Worm (Caenorhabditis elegans) whole organism, L1 larva: ENCODE data around the gene F07C6.4.

ENCODE experiments used
- Y116A8C.19 ChIP-seq: sonication (generic microtip); optimal IDR thresholded peaks from 2 replicates; lab custom pipeline; 2016; ENCODE audit warnings: missing compliant biosample characterization, missing genetic modification characterization, borderline replicate concordance
- aha-1 ChIP-seq: fragments of 150-350 bp; optimal IDR thresholded peaks from 2 replicates; lab custom pipeline; 2014; ENCODE audit warnings: missing biosample characterization, missing genetic modification characterization
- ama-1 ChIP-seq: fragments of 150-350 bp; optimal IDR thresholded peaks from 2 replicates; lab custom pipeline; 2014
- blmp-1 ChIP-seq: fragments of 150-350 bp; optimal IDR thresholded peaks from 2 replicates; lab custom pipeline; 2014; ENCODE audit warnings: missing biosample characterization, missing genetic modification characterization
- ceh-63 ChIP-seq: fragments of 200-800 bp; sonication (Bioruptor generic); optimal IDR thresholded peaks from 2 replicates; lab custom pipeline; 2018; ENCODE audit warnings: mild to moderate bottlenecking, missing genetic modification characterization, missing compliant biosample characterization
- ceh-8 ChIP-seq: fragments of 200-800 bp; sonication (Bioruptor generic); optimal IDR thresholded peaks from 2 replicates; lab custom pipeline; 2018; ENCODE audit warnings: mild to moderate bottlenecking, missing genetic modification characterization, moderate library complexity, missing compliant biosample characterization
- ceh-82 ChIP-seq, 3 experiments: fragments of 150-350 bp in 1 of 3; sonication (generic microtip) in 2 of 3; optimal IDR thresholded peaks; 2 replicates each; lab custom pipeline; 2014 to 2017; ENCODE audit warnings: missing biosample characterization in 3 of 3, missing genetic modification characterization in 3 of 3
- ceh-88 ChIP-seq: fragments of 200-800 bp; sonication (Bioruptor generic); IDR thresholded peaks from 2 replicates; pipeline ENCODE4 v1.3.6; 2022; ENCODE audit warnings: missing genetic modification characterization, missing compliant biosample characterization
- dsc-1 ChIP-seq: sonication (generic microtip); optimal IDR thresholded peaks from 2 replicates; lab custom pipeline; 2016; ENCODE audit warnings: mild to moderate bottlenecking, missing genetic modification characterization, missing compliant biosample characterization
- efl-1 ChIP-seq, 4 experiments: fragments of 150-350 bp; optimal IDR thresholded peaks in 3 of 4; peaks in 1 of 4; 1 replicate in 1 of 4; 2 replicates in 3 of 4; lab custom pipeline; 2014; ENCODE audit warnings: missing biosample characterization in 2 of 4, missing genetic modification characterization in 2 of 4, missing genetic modification reagents in 2 of 4
- efl-3 ChIP-seq: fragments of 200-800 bp; sonication (Bioruptor generic); optimal IDR thresholded peaks from 2 replicates; lab custom pipeline; 2018; ENCODE audit warnings: mild to moderate bottlenecking, missing genetic modification characterization, missing compliant biosample characterization
- elt-2 ChIP-seq: sonication (generic microtip); optimal IDR thresholded peaks from 2 replicates; lab custom pipeline; 2016; ENCODE audit warnings: missing genetic modification characterization, mild to moderate bottlenecking, inconsistent platforms, missing compliant biosample characterization, missing genetic modification reagents
- fkh-10 ChIP-seq: sonication (generic microtip); optimal IDR thresholded peaks from 2 replicates; lab custom pipeline; 2017; ENCODE audit warnings: missing biosample characterization, missing genetic modification reagents, missing genetic modification characterization
- fos-1 ChIP-seq: fragments of 150-350 bp; optimal IDR thresholded peaks from 2 replicates; lab custom pipeline; 2014; ENCODE audit warnings: missing biosample characterization, missing genetic modification characterization
- grh-1 ChIP-seq: fragments of 200-800 bp; sonication (Bioruptor generic); IDR thresholded peaks from 2 replicates; pipeline ENCODE4 v1.3.6; 2022; ENCODE audit warnings: missing genetic modification reagents, missing genetic modification characterization, missing compliant biosample characterization
- hlh-4 ChIP-seq: sonication (generic microtip); optimal IDR thresholded peaks from 2 replicates; lab custom pipeline; 2016; ENCODE audit warnings: mild to moderate bottlenecking, missing genetic modification characterization, missing compliant biosample characterization
- jun-1 ChIP-seq: fragments of 150-350 bp; optimal IDR thresholded peaks from 2 replicates; lab custom pipeline; 2014; ENCODE audit warnings: missing biosample characterization, missing genetic modification reagents, missing genetic modification characterization
- lin-14 ChIP-seq: fragments of 200-800 bp; sonication (Bioruptor generic); optimal IDR thresholded peaks from 2 replicates; lab custom pipeline; 2018; ENCODE audit warnings: mild to moderate bottlenecking, missing genetic modification characterization, moderate library complexity, missing compliant biosample characterization
- lin-15B ChIP-seq: fragments of 150-350 bp; sonication (generic microtip); optimal IDR thresholded peaks from 3 replicates; lab custom pipeline; 2014; ENCODE audit warnings: missing biosample characterization, missing genetic modification characterization
- lin-35 ChIP-seq, 2 experiments: fragments of 150-350 bp; optimal IDR thresholded peaks; 2 replicates each; lab custom pipeline; 2014; ENCODE audit warnings: missing biosample characterization in 2 of 2, missing genetic modification characterization in 2 of 2, missing genetic modification reagents in 2 of 2
- lir-3 ChIP-seq: sonication (generic microtip); optimal IDR thresholded peaks from 2 replicates; lab custom pipeline; 2016; ENCODE audit warnings: mild to moderate bottlenecking, missing genetic modification characterization, moderate library complexity, missing compliant biosample characterization; ENCODE audit not compliant: poor library complexity
- mdl-1 ChIP-seq, 2 experiments: fragments of 150-350 bp; optimal IDR thresholded peaks; 2 replicates each; lab custom pipeline; 2014 to 2017; ENCODE audit warnings: missing biosample characterization in 2 of 2, missing genetic modification characterization in 2 of 2, inconsistent platforms in 1 of 2
- mef-2 ChIP-seq: fragments of 150-350 bp; optimal IDR thresholded peaks from 2 replicates; lab custom pipeline; 2014; ENCODE audit warnings: missing biosample characterization, missing genetic modification characterization
- mep-1 ChIP-seq: fragments of 150-350 bp; optimal IDR thresholded peaks from 2 replicates; lab custom pipeline; 2014; ENCODE audit warnings: missing biosample characterization, missing genetic modification characterization
- nhr-12 ChIP-seq: sonication (generic microtip); optimal IDR thresholded peaks from 2 replicates; lab custom pipeline; 2017; ENCODE audit warnings: missing biosample characterization, missing genetic modification characterization
- nhr-19 ChIP-seq: fragments of 200-800 bp; sonication (Bioruptor generic); conservative IDR thresholded peaks from 2 replicates; pipeline ENCODE4 v1.3.6; 2022; ENCODE audit warnings: missing genetic modification characterization, missing compliant biosample characterization
- nhr-20 ChIP-seq: sonication (generic microtip); optimal IDR thresholded peaks from 2 replicates; lab custom pipeline; 2016; ENCODE audit warnings: mild to moderate bottlenecking, missing genetic modification characterization, missing compliant biosample characterization
- nhr-28 ChIP-seq: fragments of 150-350 bp; optimal IDR thresholded peaks from 2 replicates; lab custom pipeline; 2014; ENCODE audit warnings: missing biosample characterization, missing genetic modification characterization
- nhr-47 ChIP-seq: sonication (generic microtip); optimal IDR thresholded peaks from 2 replicates; lab custom pipeline; 2016; ENCODE audit warnings: mild to moderate bottlenecking, missing genetic modification characterization, moderate library complexity, missing compliant biosample characterization
- nhr-71 ChIP-seq: sonication (generic microtip); optimal IDR thresholded peaks from 2 replicates; lab custom pipeline; 2016; ENCODE audit warnings: mild to moderate bottlenecking, missing genetic modification characterization, moderate library complexity, missing compliant biosample characterization
- nhr-76 ChIP-seq: sonication (generic microtip); optimal IDR thresholded peaks from 2 replicates; lab custom pipeline; 2017; ENCODE audit warnings: missing biosample characterization, missing genetic modification characterization
- nhr-77 ChIP-seq: fragments of 150-350 bp; optimal IDR thresholded peaks from 2 replicates; lab custom pipeline; 2014; ENCODE audit warnings: missing biosample characterization, missing genetic modification characterization
- nhr-84 ChIP-seq: sonication (generic microtip); optimal IDR thresholded peaks from 2 replicates; lab custom pipeline; 2017; ENCODE audit warnings: missing biosample characterization, missing genetic modification characterization
- nhr-85 ChIP-seq: sonication (generic microtip); peaks from one replicate; lab custom pipeline; 2016; ENCODE audit warnings: missing genetic modification characterization, inconsistent platforms, missing compliant biosample characterization
- pag-3 ChIP-seq: sonication (generic microtip); optimal IDR thresholded peaks from 2 replicates; lab custom pipeline; 2017; ENCODE audit warnings: missing genetic modification characterization, mild to moderate bottlenecking, missing compliant biosample characterization, antibody characterized with exemption, borderline replicate concordance; ENCODE audit not compliant: insufficient read depth
- rnt-1 ChIP-seq: sonication (generic microtip); optimal IDR thresholded peaks from 2 replicates; lab custom pipeline; 2016; ENCODE audit warnings: mild to moderate bottlenecking, missing genetic modification characterization, moderate library complexity, missing compliant biosample characterization
- skn-1 ChIP-seq: fragments of 150-350 bp; optimal IDR thresholded peaks from 2 replicates; lab custom pipeline; 2014; ENCODE audit warnings: missing biosample characterization, missing genetic modification characterization
- snu-23 ChIP-seq: sonication (generic microtip); optimal IDR thresholded peaks from 2 replicates; lab custom pipeline; 2016; ENCODE audit warnings: missing genetic modification characterization, missing compliant biosample characterization
- swsn-7 ChIP-seq: sonication (generic microtip); optimal IDR thresholded peaks from 2 replicates; lab custom pipeline; 2016; ENCODE audit warnings: missing genetic modification characterization, missing compliant biosample characterization
- tbx-2 ChIP-seq: sonication (generic microtip); optimal IDR thresholded peaks from 2 replicates; lab custom pipeline; 2016; ENCODE audit warnings: missing genetic modification characterization, missing compliant biosample characterization
- unc-130 ChIP-seq: fragments of 150-350 bp; optimal IDR thresholded peaks from 2 replicates; lab custom pipeline; 2017; ENCODE audit warnings: missing biosample characterization, missing genetic modification characterization, inconsistent platforms
- unc-86 ChIP-seq: sonication (generic microtip); optimal IDR thresholded peaks from 2 replicates; lab custom pipeline; 2016; ENCODE audit warnings: missing genetic modification characterization, missing compliant biosample characterization
- unc-98 ChIP-seq: fragments of 200-800 bp; sonication (Bioruptor generic); IDR thresholded peaks from 2 replicates; pipeline ENCODE4 v1.3.6; 2022; ENCODE audit warnings: missing genetic modification characterization, missing compliant biosample characterization
- zag-1 ChIP-seq: fragments of 150-350 bp; optimal IDR thresholded peaks from 2 replicates; lab custom pipeline; 2014; ENCODE audit warnings: missing biosample characterization, missing genetic modification characterization
- ztf-11 ChIP-seq, 2 experiments: sonication (generic microtip); optimal IDR thresholded peaks; 2 replicates each; lab custom pipeline; 2016 to 2017; ENCODE audit warnings: missing genetic modification characterization in 2 of 2, missing biosample characterization in 1 of 2, missing compliant biosample characterization in 1 of 2
- ztf-4 ChIP-seq: fragments of 150-350 bp; optimal IDR thresholded peaks from 2 replicates; lab custom pipeline; 2014; ENCODE audit warnings: missing biosample characterization, missing genetic modification characterization

The F07C6.4 gene

ce11 chrIV:12833698-12834416, 28.1 kb downstream of the F07C6.4 start:
- TF ChIP-seq efl-1 (optimal IDR thresholded peaks at IDR 0.05; lab: Kevin White, UChicago): no peak
- peak in 1 of 2 experiments; percentile 92 for TF ChIP-seq efl-1 (GFP tag; optimal IDR thresholded peaks at IDR 0.05 in 1 of 2; lab: Kevin White, UChicago)
- TF ChIP-seq nhr-85 (tag; lab: Kevin White, UChicago): no peak
- no peak for TF ChIP-seq nhr-28
- no peak for TF ChIP-seq efl-3 (GFP tag; lab: Kevin White, UChicago)
- TF ChIP-seq fkh-10 (GFP tag; lab: Kevin White, UChicago): no peak
- TF ChIP-seq lin-14 (GFP tag; lab: Kevin White, UChicago): no peak
- no peak for TF ChIP-seq Y116A8C.19 (tag; lab: Kevin White, UChicago)
- TF ChIP-seq ama-1 (lab: Kevin White, UChicago): no peak
- TF ChIP-seq ceh-63: no peak
- no peak for TF ChIP-seq nhr-20 (tag; lab: Kevin White, UChicago)
- TF ChIP-seq elt-2: peak; percentile 24
- peak in 1 of 2 experiments; percentile 3 for TF ChIP-seq lin-35 (GFP tag; optimal IDR thresholded peaks at IDR 0.05; lab: Kevin White, UChicago)
- no peak for TF ChIP-seq unc-86 (tag; lab: Kevin White, UChicago)
- TF ChIP-seq mdl-1 (tag; optimal IDR thresholded peaks at IDR 0.05; lab: Kevin White, UChicago): no peak
- no peak for TF ChIP-seq lir-3 (tag; lab: Kevin White, UChicago)
- no peak for TF ChIP-seq grh-1
- TF ChIP-seq mef-2 (tag; lab: Kevin White, UChicago): no peak
- TF ChIP-seq nhr-19: no peak
- peak; percentile 25 for TF ChIP-seq rnt-1 (tag; lab: Kevin White, UChicago)
- no peak for TF ChIP-seq dsc-1 (tag; lab: Kevin White, UChicago)
- peak; percentile 25 for TF ChIP-seq nhr-71
- no peak for TF ChIP-seq nhr-77 (tag; lab: Kevin White, UChicago)
- TF ChIP-seq unc-130: no peak
- no peak for TF ChIP-seq pag-3
- no peak for TF ChIP-seq nhr-84
- TF ChIP-seq, all 84 proteins: peak for 5

- TF ChIP-seq mep-1 (tag; lab: Kevin White, UChicago): peak; percentile 25
- no peak for TF ChIP-seq fkh-10 (GFP tag; lab: Kevin White, UChicago)
- peak; percentile 38 for TF ChIP-seq jun-1 (tag; lab: Kevin White, UChicago)
- peak; percentile 71 for TF ChIP-seq nhr-85 (tag; lab: Kevin White, UChicago)
- peak; percentile 10 for TF ChIP-seq snu-23 (GFP tag; lab: Kevin White, UChicago)
- TF ChIP-seq lin-14 (GFP tag; lab: Kevin White, UChicago): peak; percentile 57
- TF ChIP-seq ceh-88 (GFP tag; lab: Robert Waterston, UW): no peak
- TF ChIP-seq lin-15B (tag; lab: Kevin White, UChicago): no peak
- TF ChIP-seq elt-2: no peak
- TF ChIP-seq nhr-77 (tag; lab: Kevin White, UChicago): no peak
- TF ChIP-seq nhr-71: no peak
- TF ChIP-seq ceh-8 (GFP tag; lab: Kevin White, UChicago): no peak
- peak; percentile 6 for TF ChIP-seq tbx-2 (tag; lab: Kevin White, UChicago)
- TF ChIP-seq nhr-76 (tag; lab: Kevin White, UChicago): no peak
- TF ChIP-seq ceh-63: no peak
- TF ChIP-seq zag-1: no peak
- peak; percentile 94 for TF ChIP-seq fos-1 (tag; lab: Kevin White, UChicago)
- TF ChIP-seq nhr-12: no peak
- TF ChIP-seq unc-98 (GFP tag; lab: Robert Waterston, UW): no peak
- TF ChIP-seq mef-2 (tag; lab: Kevin White, UChicago): no peak
- TF ChIP-seq skn-1 (tag; lab: Kevin White, UChicago): no peak
- no peak for TF ChIP-seq efl-3 (GFP tag; lab: Kevin White, UChicago)
- TF ChIP-seq ztf-11 (tag; optimal IDR thresholded peaks at IDR 0.05; lab: Kevin White, UChicago): no peak
- peak in 1 of 3 experiments; percentile 29 for TF ChIP-seq ceh-82 (tag; optimal IDR thresholded peaks at IDR 0.05; lab: Kevin White, UChicago)
- TF ChIP-seq blmp-1 (tag; lab: Kevin White, UChicago): peak; percentile 24
- no peak for TF ChIP-seq nhr-28
- no peak for TF ChIP-seq nhr-84
- no peak for TF ChIP-seq swsn-7 (tag; lab: Kevin White, UChicago)
- no peak for TF ChIP-seq ztf-4
- TF ChIP-seq nhr-47 (tag; lab: Kevin White, UChicago): peak; percentile 20
- TF ChIP-seq hlh-4 (tag; lab: Kevin White, UChicago): no peak
- peak; percentile 14 to 27 for TF ChIP-seq efl-1 (optimal IDR thresholded peaks at IDR 0.05; lab: Kevin White, UChicago)
- TF ChIP-seq efl-1 (GFP tag; optimal IDR thresholded peaks at IDR 0.05 in 1 of 2; lab: Kevin White, UChicago): no peak
- no peak for TF ChIP-seq aha-1 (tag; lab: Kevin White, UChicago)
Measured at ce11 chrIV:12834417-12834731, 28.6 kb downstream of the F07C6.4 start.
